Worm (Caenorhabditis elegans): Measurements from ENCODE around the gene cyp-29A2.

DNA sequence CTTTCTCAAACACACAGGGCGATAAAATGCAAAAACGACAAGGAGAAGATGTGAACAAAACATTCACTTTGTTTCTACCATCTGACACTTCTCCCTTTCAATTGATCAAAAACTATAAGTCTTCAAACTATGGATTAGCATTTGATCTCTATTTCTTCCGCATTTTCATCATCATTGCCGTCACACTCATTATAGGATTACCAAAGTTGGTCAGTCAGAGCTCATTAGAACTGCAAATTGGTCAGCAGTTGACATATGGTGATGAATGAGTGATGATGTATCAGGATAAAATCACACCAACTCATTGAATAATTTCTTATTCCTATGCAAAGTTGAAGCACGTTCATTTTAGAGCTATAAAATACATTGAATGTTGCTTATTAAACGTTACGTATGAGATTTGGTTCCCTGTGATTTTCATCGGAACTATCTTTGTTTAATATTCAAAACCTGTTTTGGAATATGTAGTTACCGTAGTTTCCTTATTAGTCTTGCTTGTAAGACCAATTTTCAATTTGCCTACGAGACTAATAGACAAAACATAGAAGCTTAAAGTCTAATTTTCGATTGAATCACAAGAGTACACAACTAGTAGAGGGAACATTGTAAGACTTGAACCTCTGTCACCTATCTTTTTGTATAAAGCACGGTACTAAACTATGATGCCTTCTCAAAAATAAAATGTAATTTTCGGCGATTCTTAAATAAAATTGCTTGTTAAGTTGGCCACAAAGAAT lies 7.8 kb upstream of the cyp-29A2 start:
- TF ChIP-seq snpc-4 (GFP tag; optimal IDR thresholded peaks at IDR 0.05) (no peak), snpc-4 (tag; optimal IDR thresholded peaks at IDR 0.05) (no peak), C17E4.6 (GFP tag; IDR thresholded peaks at IDR 0.05) (no peak), ztf-28 (GFP tag; IDR thresholded peaks at IDR 0.05) (no peak), efl-1 (GFP tag; optimal IDR thresholded peaks at IDR 0.05) (no peak), F10E7.11 (tag; optimal IDR thresholded peaks at IDR 0.05) (no peak)
